Fruit fly (Drosophila melanogaster) S2 (cell line): ENCODE measurements around the gene Z600.

Experiments
- CG8478 ChIP-seq: fragments of >200 bp; optimal IDR thresholded peaks from 2 replicates; lab custom pipeline; 2018
- CTCF ChIP-seq, 2 experiments: fragments of >200 bp; optimal IDR thresholded peaks; 2 replicates each; lab custom pipeline; 2018

DNA sequence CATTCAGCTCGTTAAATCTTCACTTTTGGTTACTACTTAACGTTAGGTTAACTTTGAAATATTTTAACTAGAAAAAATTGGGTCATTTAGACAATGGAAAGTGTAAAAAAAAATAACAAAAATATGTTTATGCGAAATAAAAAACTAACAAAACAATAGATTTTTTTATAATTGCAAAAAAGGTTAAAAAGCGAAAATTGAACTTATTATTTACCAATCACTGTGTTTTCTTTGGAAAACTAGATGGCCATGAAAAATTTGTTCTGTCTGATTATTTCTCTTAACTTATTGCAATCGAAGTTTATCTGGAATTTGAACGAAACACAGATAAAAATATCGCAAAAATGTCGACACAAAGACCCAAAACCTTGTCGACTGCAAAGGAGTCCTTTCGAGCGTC, 11.0 kb upstream of the Z600 start, which contains the start of gene CG7276:
- TF ChIP-seq CG8478 (no peak), CTCF (optimal IDR thresholded peaks at IDR 0.05; lab: Kevin White, UChicago) (no peak)
